Worm (Caenorhabditis elegans) whole organism, L1 larva: ENCODE measurements around the gene dsc-4.

Experiments
- C04F5.9 ChIP-seq: sonication (generic microtip); optimal IDR thresholded peaks from 2 replicates; lab custom pipeline; 2016; ENCODE audit warnings: missing genetic modification characterization, missing compliant biosample characterization
- C34B4.2 ChIP-seq: sonication (generic microtip); optimal IDR thresholded peaks from 2 replicates; lab custom pipeline; 2017; ENCODE audit warnings: mild to moderate bottlenecking, missing genetic modification characterization, missing compliant biosample characterization
- F16B12.6 ChIP-seq: fragments of 150-350 bp; optimal IDR thresholded peaks from 2 replicates; lab custom pipeline; 2014; ENCODE audit warnings: missing biosample characterization, missing genetic modification characterization
- Y116A8C.19 ChIP-seq: sonication (generic microtip); optimal IDR thresholded peaks from 2 replicates; lab custom pipeline; 2016; ENCODE audit warnings: missing compliant biosample characterization, missing genetic modification characterization, borderline replicate concordance
- aha-1 ChIP-seq: fragments of 150-350 bp; optimal IDR thresholded peaks from 2 replicates; lab custom pipeline; 2014; ENCODE audit warnings: missing biosample characterization, missing genetic modification characterization
- alr-1 ChIP-seq: fragments of 200-800 bp; sonication (Bioruptor generic); optimal IDR thresholded peaks from 2 replicates; lab custom pipeline; 2018; ENCODE audit warnings: borderline replicate concordance, mild to moderate bottlenecking, missing genetic modification characterization, missing compliant biosample characterization
- ama-1 ChIP-seq: fragments of 150-350 bp; optimal IDR thresholded peaks from 2 replicates; lab custom pipeline; 2014
- ceh-63 ChIP-seq: fragments of 200-800 bp; sonication (Bioruptor generic); optimal IDR thresholded peaks from 2 replicates; lab custom pipeline; 2018; ENCODE audit warnings: mild to moderate bottlenecking, missing genetic modification characterization, missing compliant biosample characterization
- ceh-88 ChIP-seq: fragments of 200-800 bp; sonication (Bioruptor generic); IDR thresholded peaks from 2 replicates; pipeline ENCODE4 v1.3.6; 2022; ENCODE audit warnings: missing genetic modification characterization, missing compliant biosample characterization
- dsc-1 ChIP-seq: sonication (generic microtip); optimal IDR thresholded peaks from 2 replicates; lab custom pipeline; 2016; ENCODE audit warnings: mild to moderate bottlenecking, missing genetic modification characterization, missing compliant biosample characterization
- efl-1 ChIP-seq, 4 experiments: fragments of 150-350 bp; optimal IDR thresholded peaks in 3 of 4; peaks in 1 of 4; 1 replicate in 1 of 4; 2 replicates in 3 of 4; lab custom pipeline; 2014; ENCODE audit warnings: missing biosample characterization in 2 of 4, missing genetic modification characterization in 2 of 4, missing genetic modification reagents in 2 of 4
- efl-3 ChIP-seq: fragments of 200-800 bp; sonication (Bioruptor generic); optimal IDR thresholded peaks from 2 replicates; lab custom pipeline; 2018; ENCODE audit warnings: mild to moderate bottlenecking, missing genetic modification characterization, missing compliant biosample characterization
- egl-13 ChIP-seq: sonication (generic microtip); optimal IDR thresholded peaks from 2 replicates; lab custom pipeline; 2016; ENCODE audit warnings: missing genotype, missing genetic modification reagents, missing genetic modification characterization, missing compliant biosample characterization
- elt-2 ChIP-seq: sonication (generic microtip); optimal IDR thresholded peaks from 2 replicates; lab custom pipeline; 2016; ENCODE audit warnings: missing genetic modification characterization, mild to moderate bottlenecking, inconsistent platforms, missing compliant biosample characterization, missing genetic modification reagents
- elt-3 ChIP-seq, 6 experiments: fragments of 150-350 bp in 1 of 6; sonication (generic microtip); optimal IDR thresholded peaks; 2 replicates each; lab custom pipeline; 2017 to 2018; ENCODE audit warnings: missing biosample characterization in 6 of 6, missing genetic modification characterization in 6 of 6, inconsistent platforms in 1 of 6
- ets-5 ChIP-seq: fragments of 200-800 bp; sonication (Bioruptor generic); IDR thresholded peaks from 2 replicates; pipeline ENCODE4 v1.3.6; 2022; ENCODE audit warnings: missing genetic modification characterization, missing compliant biosample characterization
- fkh-4 ChIP-seq: sonication (generic microtip); optimal IDR thresholded peaks from 2 replicates; lab custom pipeline; 2016; ENCODE audit warnings: missing compliant biosample characterization, missing genetic modification characterization, borderline replicate concordance
- grh-1 ChIP-seq: fragments of 200-800 bp; sonication (Bioruptor generic); IDR thresholded peaks from 2 replicates; pipeline ENCODE4 v1.3.6; 2022; ENCODE audit warnings: missing genetic modification reagents, missing genetic modification characterization, missing compliant biosample characterization
- hlh-4 ChIP-seq: sonication (generic microtip); optimal IDR thresholded peaks from 2 replicates; lab custom pipeline; 2016; ENCODE audit warnings: mild to moderate bottlenecking, missing genetic modification characterization, missing compliant biosample characterization
- hpl-2 ChIP-seq: fragments of 150-350 bp; optimal IDR thresholded peaks from 2 replicates; lab custom pipeline; 2014; ENCODE audit warnings: missing biosample characterization, missing genetic modification reagents, missing genetic modification characterization
- jun-1 ChIP-seq: fragments of 150-350 bp; optimal IDR thresholded peaks from 2 replicates; lab custom pipeline; 2014; ENCODE audit warnings: missing biosample characterization, missing genetic modification reagents, missing genetic modification characterization
- lin-15B ChIP-seq: fragments of 150-350 bp; sonication (generic microtip); optimal IDR thresholded peaks from 3 replicates; lab custom pipeline; 2014; ENCODE audit warnings: missing biosample characterization, missing genetic modification characterization
- lin-35 ChIP-seq, 2 experiments: fragments of 150-350 bp; optimal IDR thresholded peaks; 2 replicates each; lab custom pipeline; 2014; ENCODE audit warnings: missing biosample characterization in 2 of 2, missing genetic modification characterization in 2 of 2, missing genetic modification reagents in 2 of 2
- lir-3 ChIP-seq: sonication (generic microtip); optimal IDR thresholded peaks from 2 replicates; lab custom pipeline; 2016; ENCODE audit warnings: mild to moderate bottlenecking, missing genetic modification characterization, moderate library complexity, missing compliant biosample characterization; ENCODE audit not compliant: poor library complexity
- lsy-2 ChIP-seq, 2 experiments: fragments of 150-350 bp; optimal IDR thresholded peaks; 2 replicates each; lab custom pipeline; 2014; ENCODE audit warnings: missing biosample characterization in 2 of 2, missing genetic modification characterization in 2 of 2
- mab-9 ChIP-seq: fragments of 200-800 bp; sonication (Bioruptor generic); IDR thresholded peaks from 2 replicates; pipeline ENCODE4 v1.3.6; 2022; ENCODE audit warnings: missing genetic modification reagents, missing genetic modification characterization, missing compliant biosample characterization
- mdl-1 ChIP-seq, 2 experiments: fragments of 150-350 bp; optimal IDR thresholded peaks; 2 replicates each; lab custom pipeline; 2014 to 2017; ENCODE audit warnings: missing biosample characterization in 2 of 2, missing genetic modification characterization in 2 of 2, inconsistent platforms in 1 of 2
- mef-2 ChIP-seq: fragments of 150-350 bp; optimal IDR thresholded peaks from 2 replicates; lab custom pipeline; 2014; ENCODE audit warnings: missing biosample characterization, missing genetic modification characterization
- mep-1 ChIP-seq: fragments of 150-350 bp; optimal IDR thresholded peaks from 2 replicates; lab custom pipeline; 2014; ENCODE audit warnings: missing biosample characterization, missing genetic modification characterization
- nhr-12 ChIP-seq: sonication (generic microtip); optimal IDR thresholded peaks from 2 replicates; lab custom pipeline; 2017; ENCODE audit warnings: missing biosample characterization, missing genetic modification characterization
- nhr-20 ChIP-seq: sonication (generic microtip); optimal IDR thresholded peaks from 2 replicates; lab custom pipeline; 2016; ENCODE audit warnings: mild to moderate bottlenecking, missing genetic modification characterization, missing compliant biosample characterization
- nhr-237 ChIP-seq: fragments of 150-350 bp; optimal IDR thresholded peaks from 2 replicates; lab custom pipeline; 2014; ENCODE audit warnings: missing biosample characterization, missing genetic modification characterization
- nhr-28 ChIP-seq: fragments of 150-350 bp; optimal IDR thresholded peaks from 2 replicates; lab custom pipeline; 2014; ENCODE audit warnings: missing biosample characterization, missing genetic modification characterization
- nhr-71 ChIP-seq: sonication (generic microtip); optimal IDR thresholded peaks from 2 replicates; lab custom pipeline; 2016; ENCODE audit warnings: mild to moderate bottlenecking, missing genetic modification characterization, moderate library complexity, missing compliant biosample characterization
- nhr-76 ChIP-seq: sonication (generic microtip); optimal IDR thresholded peaks from 2 replicates; lab custom pipeline; 2017; ENCODE audit warnings: missing biosample characterization, missing genetic modification characterization
- pag-3 ChIP-seq: sonication (generic microtip); optimal IDR thresholded peaks from 2 replicates; lab custom pipeline; 2017; ENCODE audit warnings: missing genetic modification characterization, mild to moderate bottlenecking, missing compliant biosample characterization, antibody characterized with exemption, borderline replicate concordance; ENCODE audit not compliant: insufficient read depth
- pax-3 ChIP-seq: fragments of 200-800 bp; sonication (Bioruptor generic); optimal IDR thresholded peaks from 2 replicates; lab custom pipeline; 2018; ENCODE audit warnings: mild to moderate bottlenecking, missing genetic modification characterization, moderate library complexity, missing compliant biosample characterization
- rnt-1 ChIP-seq: sonication (generic microtip); optimal IDR thresholded peaks from 2 replicates; lab custom pipeline; 2016; ENCODE audit warnings: mild to moderate bottlenecking, missing genetic modification characterization, moderate library complexity, missing compliant biosample characterization
- snpc-4 ChIP-seq: fragments of 150-350 bp; optimal IDR thresholded peaks from 2 replicates; lab custom pipeline; 2014; ENCODE audit warnings: missing biosample characterization, missing genetic modification characterization
- snu-23 ChIP-seq: sonication (generic microtip); optimal IDR thresholded peaks from 2 replicates; lab custom pipeline; 2016; ENCODE audit warnings: missing genetic modification characterization, missing compliant biosample characterization
- sptf-1 ChIP-seq: fragments of 150-350 bp; optimal IDR thresholded peaks from 2 replicates; lab custom pipeline; 2014; ENCODE audit warnings: missing biosample characterization, missing genetic modification characterization
- unc-130 ChIP-seq: fragments of 150-350 bp; optimal IDR thresholded peaks from 2 replicates; lab custom pipeline; 2017; ENCODE audit warnings: missing biosample characterization, missing genetic modification characterization, inconsistent platforms
- unc-30 ChIP-seq: sonication (generic microtip); optimal IDR thresholded peaks from 2 replicates; lab custom pipeline; 2017; ENCODE audit warnings: missing biosample characterization, missing genetic modification characterization
- unc-62 ChIP-seq: fragments of 150-350 bp; optimal IDR thresholded peaks from 2 replicates; lab custom pipeline; 2014; ENCODE audit warnings: missing biosample characterization, missing genetic modification reagents, missing genetic modification characterization
- unc-98 ChIP-seq: fragments of 200-800 bp; sonication (Bioruptor generic); IDR thresholded peaks from 2 replicates; pipeline ENCODE4 v1.3.6; 2022; ENCODE audit warnings: missing genetic modification characterization, missing compliant biosample characterization
- xbp-1 ChIP-seq: sonication (generic microtip); optimal IDR thresholded peaks from 2 replicates; lab custom pipeline; 2016; ENCODE audit warnings: missing genetic modification characterization, missing compliant biosample characterization
- zip-4 ChIP-seq: fragments of 200-800 bp; sonication (Bioruptor generic); optimal IDR thresholded peaks from 2 replicates; lab custom pipeline; 2018; ENCODE audit warnings: mild to moderate bottlenecking, missing genetic modification characterization, moderate library complexity, missing compliant biosample characterization
- ztf-11 ChIP-seq, 2 experiments: sonication (generic microtip); optimal IDR thresholded peaks; 2 replicates each; lab custom pipeline; 2016 to 2017; ENCODE audit warnings: missing genetic modification characterization in 2 of 2, missing biosample characterization in 1 of 2, missing compliant biosample characterization in 1 of 2

The dsc-4 gene

ce11 chrIV:278284-278683 is 42.1 kb downstream of the dsc-4 start:
- TF ChIP-seq nhr-12 (no peak), efl-1 (optimal IDR thresholded peaks at IDR 0.05; lab: Kevin White, UChicago) (no peak), efl-1 (GFP tag; optimal IDR thresholded peaks at IDR 0.05 in 1 of 2; lab: Kevin White, UChicago) (peak in 1 of 2 experiments; percentile 68)

DNA sequence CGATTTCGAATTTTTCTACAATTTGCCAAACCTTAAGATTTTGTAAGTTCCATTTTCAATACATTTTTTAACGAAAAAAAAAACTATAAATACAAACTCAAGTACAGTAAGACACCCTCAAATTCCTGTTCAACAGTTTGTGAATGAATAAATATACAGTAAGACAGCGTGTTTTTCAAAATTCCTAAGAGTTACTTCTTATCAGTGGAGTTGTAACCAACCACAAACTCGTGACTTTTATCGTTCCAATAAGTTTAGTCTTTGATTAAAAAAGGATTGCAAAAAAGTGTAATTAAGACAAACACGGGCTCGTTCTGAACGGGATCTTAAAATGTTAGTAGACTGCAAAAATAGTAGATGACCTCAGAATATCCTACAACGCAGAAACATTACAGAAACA is 45.2 kb downstream of the dsc-4 start:
- TF ChIP-seq lsy-2 (tag; optimal IDR thresholded peaks at IDR 0.05; lab: Kevin White, UChicago) (peak in 1 of 2 experiments; percentile 3), ets-5 (GFP tag; lab: Robert Waterston, UW) (no peak), elt-2 (peak; percentile 65), nhr-76 (tag; lab: Kevin White, UChicago) (no peak)
- TF ChIP-seq, all 84 proteins: peak for 2

DNA sequence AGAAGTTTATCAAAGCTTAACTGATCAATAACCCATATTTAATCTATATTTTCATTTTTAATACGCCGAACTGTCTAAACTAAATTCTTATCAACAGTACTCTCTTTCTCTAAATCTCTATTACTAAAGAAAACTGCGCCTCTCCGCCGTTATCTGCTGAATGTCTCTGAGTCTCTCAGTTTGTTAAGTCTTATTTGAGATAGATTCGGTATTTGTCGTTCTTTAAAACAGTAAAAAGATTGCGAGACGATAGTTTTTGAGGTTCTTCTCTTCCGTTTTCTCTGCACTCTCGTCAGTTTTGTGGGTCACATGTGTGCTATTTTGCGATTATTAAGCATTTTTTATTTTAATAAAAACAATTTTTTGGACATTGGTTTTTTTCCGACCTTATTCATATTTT is 46.2 kb downstream of the dsc-4 start, which contains the start of gene sma-10:
TSS of gene sma-10 (plus strand) at position 236 of the 400 bp plus-strand sequence.
- TF ChIP-seq ets-5 (GFP tag; lab: Robert Waterston, UW) (no peak), jun-1 (tag; lab: Kevin White, UChicago) (peak; percentile 35), C04F5.9 (tag; lab: Kevin White, UChicago) (no peak), hpl-2 (no peak), unc-30 (tag; lab: Kevin White, UChicago) (no peak), F16B12.6 (tag; lab: Kevin White, UChicago) (no peak), unc-62 (no peak), dsc-1 (tag; lab: Kevin White, UChicago) (no peak), nhr-71 (tag; lab: Kevin White, UChicago) (peak; percentile 61), nhr-20 (tag; lab: Kevin White, UChicago) (peak; percentile 68), efl-3 (no peak), sptf-1 (tag; lab: Kevin White, UChicago) (no peak), snpc-4 (tag; lab: Kevin White, UChicago) (no peak), Y116A8C.19 (no peak), mef-2 (tag; lab: Kevin White, UChicago) (no peak), aha-1 (tag; lab: Kevin White, UChicago) (no peak), lin-15B (no peak), lsy-2 (tag; optimal IDR thresholded peaks at IDR 0.05; lab: Kevin White, UChicago) (peak in 1 of 2 experiments; percentile 62), ceh-63 (GFP tag; lab: Kevin White, UChicago) (no peak), ztf-11 (tag; optimal IDR thresholded peaks at IDR 0.05; lab: Kevin White, UChicago) (no peak), rnt-1 (no peak), lin-35 (GFP tag; optimal IDR thresholded peaks at IDR 0.05; lab: Kevin White, UChicago) (peak in 1 of 2 experiments; percentile 72), elt-3 (tag; optimal IDR thresholded peaks at IDR 0.05; lab: Kevin White, UChicago) (peak in 4 of 6 experiments; percentile 23 to 91 (median 56)), nhr-237 (tag; lab: Kevin White, UChicago) (no peak), alr-1 (no peak), xbp-1 (tag; lab: Kevin White, UChicago) (no peak), C34B4.2 (tag; lab: Kevin White, UChicago) (no peak), elt-2 (peak; percentile 91), pax-3 (tag; lab: Kevin White, UChicago) (no peak), fkh-4 (tag; lab: Kevin White, UChicago) (no peak), ama-1 (lab: Kevin White, UChicago) (no peak), grh-1 (GFP tag; lab: Robert Waterston, UW) (no peak), snu-23 (GFP tag; lab: Kevin White, UChicago) (peak; percentile 55), unc-98 (GFP tag; lab: Robert Waterston, UW) (no peak), mep-1 (tag; lab: Kevin White, UChicago) (peak; percentile 28), zip-4 (GFP tag; lab: Kevin White, UChicago) (no peak), mab-9 (GFP tag; lab: Robert Waterston, UW) (no peak), hlh-4 (tag; lab: Kevin White, UChicago) (no peak), mdl-1 (tag; optimal IDR thresholded peaks at IDR 0.05; lab: Kevin White, UChicago) (peak in 1 of 2 experiments; percentile 56), nhr-28 (tag; lab: Kevin White, UChicago) (no peak), pag-3 (tag; lab: Kevin White, UChicago) (no peak), ceh-88 (GFP tag; lab: Robert Waterston, UW) (no peak), lir-3 (no peak), unc-130 (tag; lab: Kevin White, UChicago) (no peak), egl-13 (tag; lab: Kevin White, UChicago) (no peak)
